Fruit fly (Drosophila melanogaster) S2 (cell line): ENCODE data around the gene CG43841.

Experiments used
- CG8478 ChIP-seq: fragments of >200 bp; optimal IDR thresholded peaks from 2 replicates; lab custom pipeline; 2018
- CTCF ChIP-seq, 2 experiments: fragments of >200 bp; optimal IDR thresholded peaks; 2 replicates each; lab custom pipeline; 2018

dm6 chrX:18409449-18409848 is 30.0 kb upstream of the CG43841 start:
- TF ChIP-seq CG8478 (no peak), CTCF (optimal IDR thresholded peaks at IDR 0.05; lab: Kevin White, UChicago) (no peak)
